Fruit fly (Drosophila melanogaster): Measurements from ENCODE around the gene Surf6.

Surf6 gene

dm6 chr3R:19934840-19935776, 30.4 kb upstream of the Surf6 start, which contains the start of gene mira:
TSS of gene mira (minus strand) at chr3R:19935120.
- no peak for TF ChIP-seq CG11762 (GFP tag; optimal IDR thresholded peaks at IDR 0.05; ENCODE audit: insufficient read depth)

- TF ChIP-seq Ets96B (tag; optimal IDR thresholded peaks at IDR 0.05) (no peak), CG3032 (tag; optimal IDR thresholded peaks at IDR 0.05) (no peak), CG8632 (GFP tag; optimal IDR thresholded peaks at IDR 0.05) (no peak), Met (GFP tag; optimal IDR thresholded peaks at IDR 0.05) (no peak), eg (GFP tag; IDR thresholded peaks at IDR 0.05) (no peak), CG16779 (tag; optimal IDR thresholded peaks at IDR 0.05) (no peak)
Measured at dm6 chr3R:19932169-19932568, 27.5 kb upstream of the Surf6 start.

DNA sequence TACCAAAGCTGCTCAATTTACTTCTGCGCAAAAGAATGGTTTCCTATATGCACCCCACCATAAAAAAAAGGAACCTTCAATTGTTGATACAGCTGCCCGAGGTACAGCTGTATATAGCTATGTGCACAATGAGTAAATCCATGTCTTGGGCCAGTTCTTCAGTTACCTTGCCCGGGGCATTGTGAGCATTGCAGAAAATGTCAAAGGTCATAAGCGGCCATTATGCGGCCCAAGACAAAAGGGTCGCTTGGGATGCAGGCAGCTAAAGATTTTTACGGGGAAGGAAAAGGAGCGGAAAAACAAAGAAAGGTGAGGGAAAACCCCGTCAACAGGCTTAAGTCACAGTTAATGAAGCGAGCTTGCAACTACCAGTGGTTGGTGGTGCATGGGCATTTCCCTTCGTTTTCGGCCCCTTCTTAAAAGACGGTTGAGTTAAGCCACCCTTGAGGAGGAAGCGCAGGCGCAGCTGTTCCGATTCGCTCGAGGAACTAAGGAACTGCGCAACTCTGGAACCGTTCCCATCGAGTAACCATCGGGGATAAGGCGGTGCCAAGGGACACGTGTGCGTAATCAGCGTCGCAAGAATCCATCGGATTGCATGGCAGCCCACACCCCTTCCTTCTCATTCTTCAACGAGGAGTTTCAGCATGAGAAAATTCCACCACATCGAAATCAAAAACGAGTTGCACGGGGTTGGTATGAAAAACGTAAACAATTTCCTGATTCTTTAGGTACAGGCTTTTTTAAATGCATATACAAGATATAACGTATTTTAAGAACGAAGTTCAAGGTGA, 26.4 kb upstream of the Surf6 start:
- TF ChIP-seq spab (GFP tag; optimal IDR thresholded peaks at IDR 0.05) (no peak), lz (GFP tag; optimal IDR thresholded peaks at IDR 0.05) (no peak), CG4318 (GFP tag; optimal IDR thresholded peaks at IDR 0.05) (no peak), CG6808 (GFP tag; optimal IDR thresholded peaks at IDR 0.05) (no peak)

DNA sequence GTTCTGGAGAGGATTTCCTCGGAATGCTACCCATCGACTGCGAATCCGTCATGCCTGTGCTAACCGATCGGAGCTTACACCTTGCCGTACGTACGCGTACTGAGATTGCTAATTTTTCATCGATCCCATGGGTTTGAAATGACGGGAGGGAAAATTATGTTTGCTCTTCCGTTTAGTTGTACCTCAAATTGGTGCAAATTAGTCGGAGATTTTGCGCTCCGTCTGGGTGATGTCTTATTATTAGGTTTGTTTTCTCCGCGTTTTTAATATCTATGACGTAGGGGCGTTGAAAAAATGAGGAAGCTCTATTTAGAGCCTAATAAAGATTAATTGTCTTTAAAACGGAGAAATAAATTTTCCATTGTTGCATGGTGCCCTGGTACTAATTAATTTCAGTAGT, 23.9 kb upstream of the Surf6 start, which contains the start of gene CG4459:
Gene CG4459 (minus strand): TSS at position 101 of the 400 bp plus-strand sequence.
- no peak for TF ChIP-seq esn (GFP tag; optimal IDR thresholded peaks at IDR 0.05)
- no peak for TF ChIP-seq CG6854 (GFP tag; optimal IDR thresholded peaks at IDR 0.05)
- no peak for TF ChIP-seq CG4318 (GFP tag; optimal IDR thresholded peaks at IDR 0.05)
- no peak for TF ChIP-seq Eip93F (GFP tag; optimal IDR thresholded peaks at IDR 0.05)
- no peak for TF ChIP-seq CG6792 (GFP tag; optimal IDR thresholded peaks at IDR 0.05)
- TF ChIP-seq Hr38 (GFP tag; optimal IDR thresholded peaks at IDR 0.05), result no peak
- no peak for TF ChIP-seq OdsH (GFP tag; optimal IDR thresholded peaks at IDR 0.05)
- no peak for TF ChIP-seq CG9139 (GFP tag; optimal IDR thresholded peaks at IDR 0.05)
- TF ChIP-seq eg (GFP tag; IDR thresholded peaks at IDR 0.05), result no peak
- no peak for TF ChIP-seq CG10669 (GFP tag; optimal IDR thresholded peaks at IDR 0.05)
- TF ChIP-seq CG10631 (GFP tag; optimal IDR thresholded peaks at IDR 0.05), result no peak
- no peak for TF ChIP-seq pdm3 (GFP tag; optimal IDR thresholded peaks at IDR 0.05)
- no peak for TF ChIP-seq CG6276 (GFP tag; optimal IDR thresholded peaks at IDR 0.05)
- TF ChIP-seq Gug (GFP tag; IDR thresholded peaks at IDR 0.05), result no peak
- no peak for TF ChIP-seq topi (GFP tag; optimal IDR thresholded peaks at IDR 0.05)
- TF ChIP-seq CG6808 (GFP tag; optimal IDR thresholded peaks at IDR 0.05), result no peak

dm6 chr3R:19925271-19925670, 20.6 kb upstream of the Surf6 start, which contains the start of gene CG4462:
TSS of gene CG4462 (minus strand) at chr3R:19925371.
- TF ChIP-seq CG6808 (GFP tag; optimal IDR thresholded peaks at IDR 0.05) (no peak), OdsH (GFP tag; optimal IDR thresholded peaks at IDR 0.05) (no peak), CG6792 (GFP tag; optimal IDR thresholded peaks at IDR 0.05) (no peak), CG8119 (GFP tag; IDR thresholded peaks at IDR 0.05) (no peak), CG31627 (GFP tag; optimal IDR thresholded peaks at IDR 0.05) (no peak), spab (GFP tag; optimal IDR thresholded peaks at IDR 0.05) (no peak)

- TF ChIP-seq Hr39 (GFP tag; optimal IDR thresholded peaks at IDR 0.05), result no peak
- no peak for TF ChIP-seq Eip93F (GFP tag; optimal IDR thresholded peaks at IDR 0.05)
- TF ChIP-seq eg (GFP tag; IDR thresholded peaks at IDR 0.05), result no peak
- no peak for TF ChIP-seq OdsH (GFP tag; optimal IDR thresholded peaks at IDR 0.05)
- peak; percentile 42 for TF ChIP-seq CG34406 (GFP tag; optimal IDR thresholded peaks at IDR 0.05)
- TF ChIP-seq svp (GFP tag), result no peak
- TF ChIP-seq Eip75B (GFP tag; optimal IDR thresholded peaks at IDR 0.05), result peak; percentile 50
- no peak for TF ChIP-seq CG11294 (GFP tag; IDR thresholded peaks at IDR 0.05)
- TF ChIP-seq dsx (GFP tag; optimal IDR thresholded peaks at IDR 0.05; ENCODE audit: poor library complexity, severe bottlenecking), result no peak
- no peak for TF ChIP-seq Sox14 (GFP tag; optimal IDR thresholded peaks at IDR 0.05)
- TF ChIP-seq acj6 (GFP tag; optimal IDR thresholded peaks at IDR 0.05), result no peak
- TF ChIP-seq CG6163 (GFP tag; IDR thresholded peaks at IDR 0.05), result no peak; the same call in 1 of the 3 replicates
- TF ChIP-seq ss (GFP tag; optimal IDR thresholded peaks at IDR 0.05), result peak in 1 of 2 experiments; percentile 87
- no peak for TF ChIP-seq Blimp-1 (GFP tag; optimal IDR thresholded peaks at IDR 0.05)
- no peak for TF ChIP-seq Hr4 (GFP tag; optimal IDR thresholded peaks at IDR 0.05)
- no peak for TF ChIP-seq CG8119 (GFP tag; IDR thresholded peaks at IDR 0.05)
Measured at dm6 chr3R:19924331-19924730, 19.7 kb upstream of the Surf6 start.
